Fruit fly (Drosophila melanogaster) whole organism: ENCODE results near the gene Pomp.

Source experiments
- pan ChIP-seq: fragments of >200 bp; optimal IDR thresholded peaks from 2 replicates; lab custom pipeline; 2017
- usp ChIP-seq: fragments of >200 bp; optimal IDR thresholded peaks from 2 replicates; lab custom pipeline; 2017; ENCODE audit warnings: missing biosample characterization, missing genetic modification characterization, mixed read lengths

DNA sequence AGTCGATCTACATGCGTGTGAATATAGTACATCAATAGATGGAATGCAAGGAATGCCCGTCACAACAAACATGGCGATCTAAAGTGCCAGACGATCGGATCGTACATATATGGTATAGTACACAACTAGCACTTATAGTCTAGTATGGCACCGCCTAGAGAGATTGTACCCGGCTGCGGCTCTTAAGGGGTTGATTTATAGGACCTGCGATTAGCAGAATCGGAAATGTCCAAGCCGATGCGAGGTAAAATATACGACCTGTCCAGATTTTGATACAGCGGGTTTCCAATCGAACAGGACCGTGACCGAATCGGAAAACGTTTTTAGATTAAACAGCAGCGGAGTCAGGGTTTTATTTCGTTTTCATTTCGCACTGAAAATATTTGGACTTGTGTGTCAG lies 3.5 kb upstream of the Pomp start:
- TF ChIP-seq pan (lab: Kevin White, UChicago) (no peak), usp (no peak)
